Fruit fly (Drosophila melanogaster) whole organism, wandering third instar larva: ENCODE measurements around the gene CG4267.

Experiments used
- Abd-B ChIP-seq: fragments of >200 bp; optimal IDR thresholded peaks from 2 replicates; lab custom pipeline; 2017; ENCODE audit warnings: missing biosample characterization, missing genetic modification characterization
- CG32264 ChIP-seq: fragments of 200-800 bp; sonication (Bioruptor generic); optimal IDR thresholded peaks from 2 replicates; lab custom pipeline; 2016; ENCODE audit warnings: missing biosample characterization, missing genetic modification characterization
- CrebA ChIP-seq: fragments of 200-800 bp; sonication (Bioruptor generic); optimal IDR thresholded peaks from 2 replicates; lab custom pipeline; 2016; ENCODE audit warnings: missing biosample characterization, mild to moderate bottlenecking, missing genetic modification characterization, borderline replicate concordance
- Dif ChIP-seq: fragments of 200-275, 200-300 bp; sonication (Bioruptor generic); optimal IDR thresholded peaks from 2 replicates; lab custom pipeline; 2018; ENCODE audit warnings: missing biosample characterization, missing genetic modification characterization; ENCODE audit not compliant: partially characterized antibody
- GATAd ChIP-seq: sonication (Bioruptor generic); optimal IDR thresholded peaks from 2 replicates; lab custom pipeline; 2016; ENCODE audit warnings: missing biosample characterization, missing genetic modification characterization
- HLH106 ChIP-seq: fragments of 200-800 bp; optimal IDR thresholded peaks from 3 replicates; lab custom pipeline; 2019; ENCODE audit warnings: missing biosample characterization, mild to moderate bottlenecking, missing genetic modification characterization, moderate library complexity
- Hr83 ChIP-seq: fragments of 200-300 bp; sonication (Bioruptor generic); optimal IDR thresholded peaks from 2 replicates; lab custom pipeline; 2016; ENCODE audit warnings: missing biosample characterization, mild to moderate bottlenecking, missing genetic modification characterization, moderate library complexity; ENCODE audit not compliant: poor library complexity, severe bottlenecking
- Jra ChIP-seq: sonication (Bioruptor generic); optimal IDR thresholded peaks from 2 replicates; lab custom pipeline; 2016; ENCODE audit warnings: missing biosample characterization, missing genetic modification characterization
- Mio ChIP-seq: sonication (Bioruptor generic); optimal IDR thresholded peaks from 2 replicates; lab custom pipeline; 2016; ENCODE audit warnings: missing biosample characterization, missing genetic modification characterization
- Myc ChIP-seq: fragments of >200 bp; optimal IDR thresholded peaks from 2 replicates; lab custom pipeline; 2017
- OdsH ChIP-seq: fragments of 200-800 bp; sonication (Bioruptor generic); optimal IDR thresholded peaks from 2 replicates; lab custom pipeline; 2016; ENCODE audit warnings: missing biosample characterization, mild to moderate bottlenecking, missing genetic modification characterization
- Rel ChIP-seq, 2 experiments: fragments of 200-800 bp; sonication (Bioruptor generic) in 1 of 2; optimal IDR thresholded peaks; 2 replicates in 1 of 2; 3 replicates in 1 of 2; lab custom pipeline; 2016 to 2019; ENCODE audit warnings: mild to moderate bottlenecking in 2 of 2, missing biosample characterization in 2 of 2, missing genetic modification characterization in 2 of 2, moderate library complexity in 1 of 2
- Sp1 ChIP-seq: fragments of 200-800 bp; sonication (Bioruptor generic); optimal IDR thresholded peaks from 3 replicates; lab custom pipeline; 2019; ENCODE audit warnings: missing biosample characterization, mild to moderate bottlenecking, missing genetic modification characterization, moderate library complexity
- Vsx2 ChIP-seq: fragments of 200-300, 225-300 bp; sonication (Bioruptor generic); optimal IDR thresholded peaks from 2 replicates; lab custom pipeline; 2018; ENCODE audit warnings: missing biosample characterization, missing genetic modification characterization; ENCODE audit not compliant: partially characterized antibody
- br ChIP-seq: fragments of 200-800 bp; sonication (Bioruptor generic); optimal IDR thresholded peaks from 2 replicates; lab custom pipeline; 2016; ENCODE audit warnings: missing biosample characterization, missing genetic modification characterization
- brk ChIP-seq: fragments of 200-800 bp; sonication (Bioruptor generic); optimal IDR thresholded peaks from 2 replicates; lab custom pipeline; 2016; ENCODE audit warnings: missing biosample characterization, mild to moderate bottlenecking, missing genetic modification characterization
- dl ChIP-seq, 2 experiments: fragments of 175-275, 200-275 bp in 1 of 2; fragments of 200-275 bp in 1 of 2; sonication (Bioruptor generic); optimal IDR thresholded peaks; lab custom pipeline; 2018; ENCODE audit warnings: mild to moderate bottlenecking in 2 of 2, missing biosample characterization in 2 of 2, missing genetic modification characterization in 2 of 2, moderate library complexity in 2 of 2; ENCODE audit not compliant: partially characterized antibody in 2 of 2, insufficient read depth in 1 of 2
- dmrt93B ChIP-seq: fragments of 200-800 bp; sonication (Bioruptor generic); optimal IDR thresholded peaks from 2 replicates; lab custom pipeline; 2018; ENCODE audit warnings: missing biosample characterization, mild to moderate bottlenecking, missing genetic modification characterization
- dsf ChIP-seq: sonication (Bioruptor generic); optimal IDR thresholded peaks from 2 replicates; lab custom pipeline; 2016; ENCODE audit warnings: missing biosample characterization, missing genetic modification characterization, borderline replicate concordance
- foxo ChIP-seq, 2 experiments: fragments of 200-800 bp; sonication (Bioruptor generic); optimal IDR thresholded peaks; 2 replicates in 1 of 2; 3 replicates in 1 of 2; lab custom pipeline; 2016 to 2017; ENCODE audit warnings: missing biosample characterization in 2 of 2, missing genetic modification characterization in 2 of 2
- fru ChIP-seq: fragments of 200-800 bp; sonication (Bioruptor generic); optimal IDR thresholded peaks from 3 replicates; lab custom pipeline; 2016; ENCODE audit warnings: missing biosample characterization, mild to moderate bottlenecking, missing genetic modification characterization
- jim ChIP-seq: fragments of 175-275, 200-325 bp; sonication (Bioruptor generic); optimal IDR thresholded peaks from 2 replicates; lab custom pipeline; 2016; ENCODE audit warnings: missing biosample characterization, mild to moderate bottlenecking, missing genetic modification characterization
- pan ChIP-seq: fragments of >200 bp; optimal IDR thresholded peaks from 2 replicates; lab custom pipeline; 2017
- psq ChIP-seq: fragments of 200-800 bp; sonication (Bioruptor generic); optimal IDR thresholded peaks from 3 replicates; lab custom pipeline; 2017; ENCODE audit warnings: missing biosample characterization, mild to moderate bottlenecking, missing genetic modification characterization, moderate library complexity
- rgr ChIP-seq: fragments of 200-800 bp; sonication (Bioruptor generic); optimal IDR thresholded peaks from 3 replicates; lab custom pipeline; 2016; ENCODE audit warnings: missing biosample characterization, mild to moderate bottlenecking, missing genetic modification characterization
- tai ChIP-seq: sonication (Bioruptor generic); optimal IDR thresholded peaks from 2 replicates; lab custom pipeline; 2016; ENCODE audit warnings: missing biosample characterization, missing genetic modification characterization
- usp ChIP-seq: fragments of >200 bp; optimal IDR thresholded peaks from 2 replicates; lab custom pipeline; 2017; ENCODE audit warnings: missing biosample characterization, missing genetic modification characterization

CG4267 gene

dm6 chr2L:2286773-2287172, 44.6 kb downstream of the CG4267 start, which contains the start of gene CG31681:
CG31681 (minus strand) TSS chr2L:2286873.
- no peak for TF ChIP-seq Rel (GFP tag; optimal IDR thresholded peaks at IDR 0.05; lab: Kevin White, UChicago)
- no peak for TF ChIP-seq Rel (tag; optimal IDR thresholded peaks at IDR 0.05; lab: Kevin White, UChicago)
- TF ChIP-seq GATAd (GFP tag; lab: Kevin White, UChicago): no peak
- TF ChIP-seq Mio (GFP tag; lab: Kevin White, UChicago): no peak
- no peak for TF ChIP-seq dmrt93B (GFP tag; lab: Kevin White, UChicago)
- no peak for TF ChIP-seq Abd-B (GFP tag; lab: Kevin White, UChicago)
- TF ChIP-seq Dif (GFP tag; lab: Kevin White, UChicago): no peak
- TF ChIP-seq tai (GFP tag; lab: Kevin White, UChicago): no peak
- no peak for TF ChIP-seq rgr (GFP tag; lab: Kevin White, UChicago)
- TF ChIP-seq foxo (GFP tag; optimal IDR thresholded peaks at IDR 0.05; lab: Kevin White, UChicago): no peak
- no peak for TF ChIP-seq pan (lab: Kevin White, UChicago)
- TF ChIP-seq usp (GFP tag; lab: Kevin White, UChicago): no peak
- TF ChIP-seq Myc (lab: Kevin White, UChicago): no peak
- no peak for TF ChIP-seq CG32264 (GFP tag; lab: Kevin White, UChicago)
- no peak for TF ChIP-seq CrebA (GFP tag; lab: Kevin White, UChicago)
- no peak for TF ChIP-seq Jra (GFP tag; lab: Kevin White, UChicago)
- no peak for TF ChIP-seq OdsH (GFP tag; lab: Kevin White, UChicago)
- no peak for TF ChIP-seq Sp1 (GFP tag; lab: Kevin White, UChicago)
- TF ChIP-seq Vsx2: no peak
- TF ChIP-seq dl (GFP tag; optimal IDR thresholded peaks at IDR 0.05; lab: Kevin White, UChicago; ENCODE audit: insufficient read depth in 1 of 2, partially characterized antibody in 2 of 2): no peak

dm6 chr2L:2287807-2288206, 45.6 kb downstream of the CG4267 start, which contains the start of gene CG42658:
CG42658 (minus strand) TSS chr2L:2287907.
- TF ChIP-seq Myc (lab: Kevin White, UChicago) (no peak), Rel (GFP tag; optimal IDR thresholded peaks at IDR 0.05; lab: Kevin White, UChicago) (no peak), Rel (tag; optimal IDR thresholded peaks at IDR 0.05; lab: Kevin White, UChicago) (no peak), dl (GFP tag; optimal IDR thresholded peaks at IDR 0.05; lab: Kevin White, UChicago; ENCODE audit: insufficient read depth in 1 of 2, partially characterized antibody in 2 of 2) (no peak), dsf (GFP tag; lab: Kevin White, UChicago) (no peak), Mio (GFP tag; lab: Kevin White, UChicago) (no peak), HLH106 (tag; lab: Kevin White, UChicago) (no peak), Hr83 (no peak)

dm6 chr2L:2289316-2289715, 47.1 kb downstream of the CG4267 start, which contains the start of gene CG17237:
CG17237 (minus strand) TSS chr2L:2289416.
- TF ChIP-seq Hr83 (no peak), br (no peak), brk (GFP tag; lab: Kevin White, UChicago) (no peak)

dm6 chr2L:2290638-2291037, 48.5 kb downstream of the CG4267 start, which contains the start of gene robl22E:
robl22E (minus strand) TSS chr2L:2290738.
- TF ChIP-seq jim: no peak
- TF ChIP-seq psq (GFP tag; lab: Kevin White, UChicago): no peak
- TF ChIP-seq dl (GFP tag; optimal IDR thresholded peaks at IDR 0.05; lab: Kevin White, UChicago; ENCODE audit: insufficient read depth in 1 of 2, partially characterized antibody in 2 of 2): no peak
- no peak for TF ChIP-seq Jra (GFP tag; lab: Kevin White, UChicago)
- TF ChIP-seq fru (GFP tag; lab: Kevin White, UChicago): no peak
- no peak for TF ChIP-seq Myc (lab: Kevin White, UChicago)
- no peak for TF ChIP-seq GATAd (GFP tag; lab: Kevin White, UChicago)
- TF ChIP-seq rgr (GFP tag; lab: Kevin White, UChicago): no peak
